Worm (Caenorhabditis elegans) whole organism, mixed stage, embryonic: ENCODE measurements around the gene ceh-88.

Experiments used
- blmp-1 ChIP-seq: fragments of 150-350 bp; optimal IDR thresholded peaks from 2 replicates; lab custom pipeline; 2014; ENCODE audit warnings: missing biosample characterization, missing genetic modification characterization
- ceh-43 ChIP-seq: fragments of 200-800 bp; sonication (Bioruptor generic); optimal IDR thresholded peaks from 2 replicates; lab custom pipeline; 2018; ENCODE audit warnings: mild to moderate bottlenecking, missing genetic modification characterization, moderate library complexity, missing compliant biosample characterization
- cnd-1 ChIP-seq: fragments of 200-800 bp; sonication (Bioruptor generic); optimal IDR thresholded peaks from 2 replicates; lab custom pipeline; 2018; ENCODE audit warnings: mild to moderate bottlenecking, missing genetic modification characterization, missing compliant biosample characterization
- elt-3 ChIP-seq: fragments of 150-350 bp; optimal IDR thresholded peaks from 2 replicates; lab custom pipeline; 2014; ENCODE audit warnings: missing biosample characterization, missing genetic modification characterization
- mls-2 ChIP-seq: sonication (generic microtip); optimal IDR thresholded peaks from 2 replicates; lab custom pipeline; 2016; ENCODE audit warnings: mild to moderate bottlenecking, missing genetic modification characterization, moderate library complexity, missing compliant biosample characterization
- nhr-12 ChIP-seq: fragments of 150-350 bp; optimal IDR thresholded peaks from 2 replicates; lab custom pipeline; 2014; ENCODE audit warnings: missing biosample characterization, missing genetic modification characterization
- nhr-2 ChIP-seq: fragments of 150-350 bp; optimal IDR thresholded peaks from 2 replicates; lab custom pipeline; 2014; ENCODE audit warnings: missing biosample characterization, missing genetic modification characterization
- nhr-28 ChIP-seq: fragments of 150-350 bp; optimal IDR thresholded peaks from 2 replicates; lab custom pipeline; 2014; ENCODE audit warnings: missing biosample characterization, missing genetic modification characterization
- pha-4 ChIP-seq: fragments of 150-350 bp; optimal IDR thresholded peaks from 2 replicates; lab custom pipeline; 2018; ENCODE audit warnings: missing biosample characterization, missing genetic modification reagents, missing genetic modification characterization
- unc-62 ChIP-seq: fragments of 150-350 bp; optimal IDR thresholded peaks from 2 replicates; lab custom pipeline; 2014; ENCODE audit warnings: missing biosample characterization, missing genetic modification reagents, missing genetic modification characterization
- ztf-11 ChIP-seq: fragments of 150-350 bp; optimal IDR thresholded peaks from 2 replicates; lab custom pipeline; 2014; ENCODE audit warnings: missing biosample characterization, missing genetic modification characterization

- TF ChIP-seq mls-2, result no peak
- no peak for TF ChIP-seq ztf-11 (tag; lab: Kevin White, UChicago)
- no peak for TF ChIP-seq cnd-1 (tag; lab: Kevin White, UChicago)
- TF ChIP-seq nhr-12 (tag; lab: Kevin White, UChicago), result no peak
- TF ChIP-seq ceh-43 (GFP tag; lab: Kevin White, UChicago), result no peak
- TF ChIP-seq nhr-28, result no peak
- no peak for TF ChIP-seq elt-3
- TF ChIP-seq blmp-1 (tag; lab: Kevin White, UChicago), result no peak
- TF ChIP-seq unc-62, result no peak
- TF ChIP-seq nhr-2 (tag; lab: Kevin White, UChicago), result no peak
- no peak for TF ChIP-seq pha-4 (tag; lab: Kevin White, UChicago)
These were observed 32.2 kb downstream of the ceh-88 start, which contains the start of gene clec-202 for ce11 chrIV:17361143-17361542.
